Worm (Caenorhabditis elegans) whole organism, L4/young adult: Measurements from ENCODE around the gene Y38H8A.2.
"Not testable (repeated sequence)": the region's sequence is repeated elsewhere in the genome, so short reads cannot be mapped to it uniquely, and the experiment has no call there.

ENCODE experiments used
- W03F9.2 ChIP-seq: fragments of 150-350 bp; optimal IDR thresholded peaks from 2 replicates; lab custom pipeline; 2014; ENCODE audit warnings: missing biosample characterization, missing genetic modification characterization
- dao-5 ChIP-seq: sonication (generic microtip); optimal IDR thresholded peaks from 2 replicates; lab custom pipeline; 2016; ENCODE audit warnings: missing genotype, missing genetic modification characterization, moderate library complexity, missing compliant biosample characterization
- him-1 ChIP-seq: sonication (generic microtip); optimal IDR thresholded peaks from 2 replicates; lab custom pipeline; 2016; ENCODE audit warnings: missing genotype, missing genetic modification reagents, missing genetic modification characterization, missing compliant biosample characterization

Y38H8A.2 gene

ce11 chrIV:13474132-13474531, at the start of gene Y38H8A.2:
TSS of gene Y38H8A.2 (plus strand) at chrIV:13474432.
- TF ChIP-seq him-1 (tag; lab: Kevin White, UChicago), result no peak
- TF ChIP-seq W03F9.2, result no peak
- no peak for TF ChIP-seq dao-5 (tag; lab: Kevin White, UChicago)

DNA sequence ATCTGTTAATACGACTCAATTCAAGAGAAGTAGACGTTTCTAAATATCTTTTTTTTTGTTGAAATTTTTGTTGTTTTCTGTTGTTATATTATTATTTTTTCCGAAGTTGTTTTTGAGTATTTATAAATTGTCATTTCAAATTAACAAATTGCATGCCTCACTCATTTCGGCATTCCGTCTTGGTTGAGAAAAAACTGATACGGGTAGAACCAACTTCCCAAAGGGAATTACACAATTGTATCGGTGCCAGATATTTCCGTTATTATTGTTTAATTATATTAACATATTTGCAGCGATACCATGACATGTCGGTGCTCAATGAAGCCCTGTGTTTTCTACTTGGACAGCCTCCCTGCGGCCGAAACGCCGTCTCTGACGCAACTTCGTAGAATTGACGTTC, 45.0 kb upstream of the Y38H8A.2 start, which contains the start of gene K09B11.4:
Gene K09B11.4, plus strand, starts transcription at position 301 of the 400 bp plus-strand sequence.
- no peak for TF ChIP-seq dao-5 (tag; lab: Kevin White, UChicago)
- no peak for TF ChIP-seq him-1 (tag; lab: Kevin White, UChicago)
- TF ChIP-seq W03F9.2, result no peak

DNA sequence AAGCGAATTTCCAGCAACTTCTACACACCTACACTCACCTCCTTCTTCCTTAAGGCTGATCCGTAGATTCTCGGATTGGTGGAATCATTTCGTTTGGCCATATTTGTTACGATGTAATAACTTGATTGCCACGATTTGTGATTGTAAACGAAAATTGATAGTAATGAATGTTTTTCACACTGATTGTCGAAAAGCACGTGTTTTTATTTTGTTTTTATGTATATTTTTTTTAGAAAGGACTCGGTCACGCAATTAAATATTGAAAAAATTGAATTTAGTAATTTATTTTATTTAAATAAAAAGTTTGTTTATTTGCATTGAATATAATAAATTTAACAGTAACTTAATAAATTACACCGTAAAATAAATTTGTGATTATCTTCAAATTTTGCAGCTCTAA, 40.3 kb upstream of the Y38H8A.2 start, which contains the start of gene K09B11.5:
Gene K09B11.5, minus strand, starts transcription at position 101 of the 400 bp plus-strand sequence.
- TF ChIP-seq him-1 (tag; lab: Kevin White, UChicago); dao-5 (tag; lab: Kevin White, UChicago); W03F9.2: not testable (repeated sequence)

ce11 chrIV:13445275-13445674, 29.0 kb upstream of the Y38H8A.2 start, which contains the start of gene mam-3:
TSS of gene mam-3 (minus strand) at chrIV:13445375.
- TF ChIP-seq W03F9.2 (no peak), him-1 (tag; lab: Kevin White, UChicago) (no peak), dao-5 (tag; lab: Kevin White, UChicago) (no peak)

DNA sequence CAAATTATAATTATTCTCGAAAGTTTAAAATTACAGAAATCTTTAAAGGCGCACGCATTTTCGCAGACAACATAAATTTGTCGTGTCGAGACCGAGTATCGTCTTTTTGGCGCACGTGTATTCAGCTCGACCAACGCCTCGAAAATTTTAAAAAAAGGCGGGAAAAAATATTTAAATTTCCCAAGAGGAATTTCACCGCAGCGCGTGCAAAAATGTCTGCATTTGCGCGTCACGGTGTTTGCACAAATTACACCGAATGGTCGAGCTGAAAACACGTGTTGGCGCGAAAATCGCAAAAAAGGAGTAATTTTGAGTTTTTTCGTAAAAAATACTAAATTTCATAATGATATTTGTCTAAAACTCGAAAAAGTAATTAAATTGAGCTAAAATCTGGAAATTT, 23.5 kb upstream of the Y38H8A.2 start:
- TF ChIP-seq dao-5 (tag; lab: Kevin White, UChicago), result no peak
- TF ChIP-seq W03F9.2, result no peak

- no peak for TF ChIP-seq him-1 (tag; lab: Kevin White, UChicago)
- TF ChIP-seq W03F9.2, result no peak
- no peak for TF ChIP-seq dao-5 (tag; lab: Kevin White, UChicago)
These were observed 20.7 kb upstream of the Y38H8A.2 start for ce11 chrIV:13453509-13453908.

DNA sequence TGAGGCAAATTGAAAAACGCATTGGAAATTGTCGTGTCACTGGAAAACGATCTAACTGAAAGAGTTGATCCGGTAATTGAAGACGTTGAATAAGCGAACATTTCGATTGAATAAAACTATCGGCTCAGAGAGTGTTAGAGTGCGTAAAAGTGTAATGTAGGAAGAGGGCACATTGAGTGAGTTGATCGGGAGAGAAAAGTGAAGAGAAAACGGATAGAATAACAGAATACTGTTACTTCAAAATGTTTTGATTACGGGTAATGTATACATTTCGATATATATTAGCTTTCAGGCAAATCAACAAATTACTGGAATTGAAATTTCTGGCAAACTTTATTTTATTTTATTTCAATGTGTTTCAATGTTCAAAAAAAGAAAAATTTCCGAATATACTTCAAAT, 19.5 kb upstream of the Y38H8A.2 start, which contains the start of gene uso-1:
Gene uso-1, minus strand, starts transcription at position 101 of the 400 bp plus-strand sequence.
- TF ChIP-seq dao-5 (tag; lab: Kevin White, UChicago) (no peak), W03F9.2 (no peak), him-1 (tag; lab: Kevin White, UChicago) (no peak)

DNA sequence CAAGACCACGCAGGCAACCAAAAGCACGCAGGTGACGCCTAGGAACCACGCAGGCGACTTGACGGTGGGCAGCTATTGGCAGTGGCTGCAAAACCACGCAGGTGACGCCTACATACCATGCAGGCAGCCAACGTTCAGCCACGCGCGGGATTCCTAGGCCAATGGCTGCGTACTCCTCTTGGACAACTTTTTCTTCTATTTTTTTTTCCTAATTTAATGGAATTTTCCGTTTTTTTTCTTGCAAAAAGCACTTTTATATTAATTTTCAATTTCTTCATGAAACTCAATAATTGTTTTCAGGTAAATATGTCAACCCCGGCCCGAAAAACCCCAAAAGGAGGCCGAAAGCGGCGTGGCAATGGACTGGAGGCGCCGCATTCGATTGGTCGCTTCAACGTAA, 19.0 kb upstream of the Y38H8A.2 start, which contains the start of gene Y38H8A.7:
Gene Y38H8A.7, plus strand, starts transcription at position 301 of the 400 bp plus-strand sequence.
- TF ChIP-seq dao-5 (tag; lab: Kevin White, UChicago); him-1 (tag; lab: Kevin White, UChicago); W03F9.2: not testable (repeated sequence)

- TF ChIP-seq him-1 (tag; lab: Kevin White, UChicago) (no peak), dao-5 (tag; lab: Kevin White, UChicago) (no peak), W03F9.2 (no peak)
These were observed 17.3 kb upstream of the Y38H8A.2 start for ce11 chrIV:13456893-13457292.

DNA sequence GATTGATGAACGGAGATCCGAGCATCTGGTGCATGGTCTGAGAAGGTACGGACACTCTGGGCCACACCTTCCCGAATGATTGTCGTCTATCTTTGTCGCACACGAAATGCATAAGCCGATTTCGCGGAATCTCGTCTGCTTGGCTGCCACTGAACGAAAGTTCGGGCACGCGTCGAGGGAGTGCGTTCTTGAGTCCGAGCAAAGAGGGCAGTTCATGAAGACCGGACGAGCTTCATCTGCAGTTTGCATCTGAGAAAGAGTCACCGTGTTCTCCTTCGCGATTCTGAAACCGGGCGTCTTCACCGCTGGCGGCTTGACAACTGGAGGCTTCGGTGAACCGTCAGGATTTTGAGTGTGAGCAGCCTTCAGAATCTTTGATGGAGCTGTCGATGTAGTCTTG, 16.0 kb upstream of the Y38H8A.2 start:
- TF ChIP-seq him-1 (tag; lab: Kevin White, UChicago) (no peak), dao-5 (tag; lab: Kevin White, UChicago) (no peak), W03F9.2 (no peak)

ce11 chrIV:13460876-13461275, 13.4 kb upstream of the Y38H8A.2 start, which contains the start of gene Y38H8A.12:
TSS of gene Y38H8A.12 (minus strand) at chrIV:13460976.
- TF ChIP-seq W03F9.2 (no peak), dao-5 (tag; lab: Kevin White, UChicago) (no peak)

ce11 chrIV:13465797-13466196, 8.4 kb upstream of the Y38H8A.2 start, which contains the start of gene fezf-1:
TSS of gene fezf-1 (plus strand) at chrIV:13466097.
- TF ChIP-seq him-1 (tag; lab: Kevin White, UChicago) (no peak), W03F9.2 (no peak), dao-5 (tag; lab: Kevin White, UChicago) (no peak)

DNA sequence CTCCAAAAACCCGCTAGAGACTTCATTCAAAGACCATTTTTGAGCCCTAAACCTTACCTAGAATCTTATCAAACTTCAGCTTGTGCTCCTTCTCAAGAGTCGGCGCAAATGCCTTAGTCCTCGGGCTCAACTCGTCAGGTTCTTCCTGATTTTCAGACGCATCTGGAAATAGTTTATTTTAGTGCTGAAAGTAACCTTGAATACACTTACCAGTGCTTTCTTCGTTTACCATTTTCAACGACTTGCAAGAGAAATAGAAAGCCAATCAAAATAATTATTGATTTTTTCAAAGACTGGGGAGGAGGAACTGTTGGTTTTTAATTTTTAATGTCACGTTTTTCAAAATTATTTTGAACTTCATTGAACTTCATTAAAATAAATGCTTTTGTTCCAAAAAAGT, 2.2 kb upstream of the Y38H8A.2 start, which contains the start of the genes ttbk-8.1 and Y38H8A.4:
Gene ttbk-8.1, plus strand, starts transcription at position 301 of the 400 bp plus-strand sequence.
Gene Y38H8A.4, minus strand, starts transcription at position 366 of the 400 bp plus-strand sequence.
- no peak for TF ChIP-seq him-1 (tag; lab: Kevin White, UChicago)
- no peak for TF ChIP-seq dao-5 (tag; lab: Kevin White, UChicago)

DNA sequence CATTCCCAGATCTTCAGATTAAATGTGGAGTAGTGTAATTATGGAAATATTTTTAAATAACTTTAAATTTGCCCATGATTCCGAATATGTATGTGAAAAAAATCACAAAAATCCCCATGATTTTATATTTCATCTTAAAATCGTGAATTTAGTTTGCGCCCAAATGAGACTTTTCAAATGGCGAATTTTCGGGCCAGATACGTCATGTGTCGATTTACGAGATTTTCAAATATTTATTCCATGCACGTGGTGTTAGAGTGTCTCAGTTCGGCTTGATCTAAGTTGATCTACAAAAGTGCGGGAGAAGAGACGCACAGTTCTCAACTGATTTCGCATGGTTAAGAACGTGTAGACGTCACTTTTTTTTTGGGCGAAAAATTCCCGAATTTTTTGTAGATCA, 8.2 kb downstream of the Y38H8A.2 start, which contains the start of gene Y38H8A.1:
Gene Y38H8A.1, plus strand, starts transcription at position 301 of the 400 bp plus-strand sequence.
- TF ChIP-seq him-1 (tag; lab: Kevin White, UChicago) (no peak), W03F9.2 (no peak), dao-5 (tag; lab: Kevin White, UChicago) (no peak)

DNA sequence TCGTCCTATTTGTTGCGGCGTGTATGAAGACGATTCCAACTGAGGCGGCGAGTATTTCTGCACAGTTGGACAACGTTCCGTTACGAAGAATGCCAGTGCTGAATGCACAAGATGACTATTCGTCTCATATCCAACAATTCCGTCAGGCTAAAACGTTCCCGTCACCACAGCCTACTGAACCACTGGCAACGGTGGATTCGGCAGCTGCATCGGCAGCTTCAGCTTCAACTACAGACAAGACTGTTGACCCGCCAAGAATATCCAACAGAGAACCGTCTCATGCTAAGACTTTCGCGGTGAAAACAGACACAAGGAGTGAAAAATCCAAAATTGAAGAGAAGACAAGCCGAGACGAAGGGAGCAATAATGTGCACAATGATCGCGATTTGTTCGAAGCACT, 9.4 kb downstream of the Y38H8A.2 start:
- TF ChIP-seq dao-5 (tag; lab: Kevin White, UChicago), result no peak
- TF ChIP-seq W03F9.2, result no peak
- TF ChIP-seq him-1 (tag; lab: Kevin White, UChicago), result no peak
